Worm (Caenorhabditis elegans) whole organism, L1 larva: ENCODE measurements around the gene H40L08.1.

ENCODE experiments used
- F16B12.6 ChIP-seq: fragments of 150-350 bp; optimal IDR thresholded peaks from 2 replicates; lab custom pipeline; 2014; ENCODE audit warnings: missing biosample characterization, missing genetic modification characterization
- aha-1 ChIP-seq: fragments of 150-350 bp; optimal IDR thresholded peaks from 2 replicates; lab custom pipeline; 2014; ENCODE audit warnings: missing biosample characterization, missing genetic modification characterization
- alr-1 ChIP-seq: fragments of 200-800 bp; sonication (Bioruptor generic); optimal IDR thresholded peaks from 2 replicates; lab custom pipeline; 2018; ENCODE audit warnings: borderline replicate concordance, mild to moderate bottlenecking, missing genetic modification characterization, missing compliant biosample characterization
- ama-1 ChIP-seq: fragments of 150-350 bp; optimal IDR thresholded peaks from 2 replicates; lab custom pipeline; 2014
- blmp-1 ChIP-seq: fragments of 150-350 bp; optimal IDR thresholded peaks from 2 replicates; lab custom pipeline; 2014; ENCODE audit warnings: missing biosample characterization, missing genetic modification characterization
- ceh-63 ChIP-seq: fragments of 200-800 bp; sonication (Bioruptor generic); optimal IDR thresholded peaks from 2 replicates; lab custom pipeline; 2018; ENCODE audit warnings: mild to moderate bottlenecking, missing genetic modification characterization, missing compliant biosample characterization
- ceh-82 ChIP-seq, 3 experiments: fragments of 150-350 bp in 1 of 3; sonication (generic microtip) in 2 of 3; optimal IDR thresholded peaks; 2 replicates each; lab custom pipeline; 2014 to 2017; ENCODE audit warnings: missing biosample characterization in 3 of 3, missing genetic modification characterization in 3 of 3
- ceh-90 ChIP-seq: sonication (generic microtip); optimal IDR thresholded peaks from 2 replicates; lab custom pipeline; 2016; ENCODE audit warnings: missing genetic modification characterization, missing compliant biosample characterization
- efl-1 ChIP-seq, 4 experiments: fragments of 150-350 bp; optimal IDR thresholded peaks in 3 of 4; peaks in 1 of 4; 1 replicate in 1 of 4; 2 replicates in 3 of 4; lab custom pipeline; 2014; ENCODE audit warnings: missing biosample characterization in 2 of 4, missing genetic modification characterization in 2 of 4, missing genetic modification reagents in 2 of 4
- elt-2 ChIP-seq: sonication (generic microtip); optimal IDR thresholded peaks from 2 replicates; lab custom pipeline; 2016; ENCODE audit warnings: missing genetic modification characterization, mild to moderate bottlenecking, inconsistent platforms, missing compliant biosample characterization, missing genetic modification reagents
- ets-5 ChIP-seq: fragments of 200-800 bp; sonication (Bioruptor generic); IDR thresholded peaks from 2 replicates; pipeline ENCODE4 v1.3.6; 2022; ENCODE audit warnings: missing genetic modification characterization, missing compliant biosample characterization
- grh-1 ChIP-seq: fragments of 200-800 bp; sonication (Bioruptor generic); IDR thresholded peaks from 2 replicates; pipeline ENCODE4 v1.3.6; 2022; ENCODE audit warnings: missing genetic modification reagents, missing genetic modification characterization, missing compliant biosample characterization
- hlh-4 ChIP-seq: sonication (generic microtip); optimal IDR thresholded peaks from 2 replicates; lab custom pipeline; 2016; ENCODE audit warnings: mild to moderate bottlenecking, missing genetic modification characterization, missing compliant biosample characterization
- hpl-2 ChIP-seq: fragments of 150-350 bp; optimal IDR thresholded peaks from 2 replicates; lab custom pipeline; 2014; ENCODE audit warnings: missing biosample characterization, missing genetic modification reagents, missing genetic modification characterization
- irx-1 ChIP-seq: sonication (generic microtip); optimal IDR thresholded peaks from 2 replicates; lab custom pipeline; 2016; ENCODE audit warnings: missing genetic modification characterization, missing compliant biosample characterization
- isw-1 ChIP-seq: fragments of 200-800 bp; sonication (Bioruptor generic); IDR thresholded peaks from 2 replicates; pipeline ENCODE4 v1.3.6; 2022; ENCODE audit warnings: missing genetic modification characterization, missing compliant biosample characterization
- nhr-11 ChIP-seq: fragments of 150-350 bp; optimal IDR thresholded peaks from 2 replicates; lab custom pipeline; 2014; ENCODE audit warnings: missing biosample characterization, missing genetic modification characterization
- nhr-20 ChIP-seq: sonication (generic microtip); optimal IDR thresholded peaks from 2 replicates; lab custom pipeline; 2016; ENCODE audit warnings: mild to moderate bottlenecking, missing genetic modification characterization, missing compliant biosample characterization
- nhr-237 ChIP-seq: fragments of 150-350 bp; optimal IDR thresholded peaks from 2 replicates; lab custom pipeline; 2014; ENCODE audit warnings: missing biosample characterization, missing genetic modification characterization
- nhr-47 ChIP-seq: sonication (generic microtip); optimal IDR thresholded peaks from 2 replicates; lab custom pipeline; 2016; ENCODE audit warnings: mild to moderate bottlenecking, missing genetic modification characterization, moderate library complexity, missing compliant biosample characterization
- nhr-84 ChIP-seq: sonication (generic microtip); optimal IDR thresholded peaks from 2 replicates; lab custom pipeline; 2017; ENCODE audit warnings: missing biosample characterization, missing genetic modification characterization
- nhr-85 ChIP-seq: sonication (generic microtip); peaks from one replicate; lab custom pipeline; 2016; ENCODE audit warnings: missing genetic modification characterization, inconsistent platforms, missing compliant biosample characterization
- pag-3 ChIP-seq: sonication (generic microtip); optimal IDR thresholded peaks from 2 replicates; lab custom pipeline; 2017; ENCODE audit warnings: missing genetic modification characterization, mild to moderate bottlenecking, missing compliant biosample characterization, antibody characterized with exemption, borderline replicate concordance; ENCODE audit not compliant: insufficient read depth
- pqm-1 ChIP-seq: sonication (generic microtip); optimal IDR thresholded peaks from 3 replicates; lab custom pipeline; 2017; ENCODE audit warnings: missing biosample characterization, missing genetic modification characterization
- skn-1 ChIP-seq: fragments of 150-350 bp; optimal IDR thresholded peaks from 2 replicates; lab custom pipeline; 2014; ENCODE audit warnings: missing biosample characterization, missing genetic modification characterization
- snpc-4 ChIP-seq: fragments of 150-350 bp; optimal IDR thresholded peaks from 2 replicates; lab custom pipeline; 2014; ENCODE audit warnings: missing biosample characterization, missing genetic modification characterization
- snu-23 ChIP-seq: sonication (generic microtip); optimal IDR thresholded peaks from 2 replicates; lab custom pipeline; 2016; ENCODE audit warnings: missing genetic modification characterization, missing compliant biosample characterization
- sox-4 ChIP-seq: sonication (generic microtip); optimal IDR thresholded peaks from 2 replicates; lab custom pipeline; 2016; ENCODE audit warnings: missing genetic modification characterization, missing compliant biosample characterization
- swsn-7 ChIP-seq: sonication (generic microtip); optimal IDR thresholded peaks from 2 replicates; lab custom pipeline; 2016; ENCODE audit warnings: missing genetic modification characterization, missing compliant biosample characterization
- tbx-2 ChIP-seq: sonication (generic microtip); optimal IDR thresholded peaks from 2 replicates; lab custom pipeline; 2016; ENCODE audit warnings: missing genetic modification characterization, missing compliant biosample characterization
- unc-130 ChIP-seq: fragments of 150-350 bp; optimal IDR thresholded peaks from 2 replicates; lab custom pipeline; 2017; ENCODE audit warnings: missing biosample characterization, missing genetic modification characterization, inconsistent platforms
- unc-30 ChIP-seq: sonication (generic microtip); optimal IDR thresholded peaks from 2 replicates; lab custom pipeline; 2017; ENCODE audit warnings: missing biosample characterization, missing genetic modification characterization
- unc-62 ChIP-seq: fragments of 150-350 bp; optimal IDR thresholded peaks from 2 replicates; lab custom pipeline; 2014; ENCODE audit warnings: missing biosample characterization, missing genetic modification reagents, missing genetic modification characterization
- unc-98 ChIP-seq: fragments of 200-800 bp; sonication (Bioruptor generic); IDR thresholded peaks from 2 replicates; pipeline ENCODE4 v1.3.6; 2022; ENCODE audit warnings: missing genetic modification characterization, missing compliant biosample characterization
- vab-15 ChIP-seq: sonication (generic microtip); optimal IDR thresholded peaks from 2 replicates; lab custom pipeline; 2017; ENCODE audit warnings: missing genotype, mild to moderate bottlenecking, missing genetic modification characterization, missing compliant biosample characterization

The H40L08.1 gene

ce11 chrX:15116514-15116913 lies 32.6 kb upstream of the H40L08.1 start, which contains the start of gene R07D5.2:
R07D5.2 (minus strand) TSS chrX:15116614.
- TF ChIP-seq ceh-82 (tag; optimal IDR thresholded peaks at IDR 0.05; lab: Kevin White, UChicago) (no peak), blmp-1 (tag; lab: Kevin White, UChicago) (no peak), hpl-2 (GFP tag; lab: Kevin White, UChicago) (no peak), unc-98 (GFP tag; lab: Robert Waterston, UW) (no peak), tbx-2 (no peak), pag-3 (tag; lab: Kevin White, UChicago) (no peak), vab-15 (no peak), elt-2 (tag; lab: Kevin White, UChicago) (no peak)

ce11 chrX:15115748-15116147 lies 31.9 kb upstream of the H40L08.1 start:
- no peak for TF ChIP-seq ceh-90
- TF ChIP-seq grh-1 (GFP tag; lab: Robert Waterston, UW), result no peak
- TF ChIP-seq efl-1 (optimal IDR thresholded peaks at IDR 0.05; lab: Kevin White, UChicago), result no peak
- no peak for TF ChIP-seq efl-1 (GFP tag; optimal IDR thresholded peaks at IDR 0.05 in 1 of 2; lab: Kevin White, UChicago)
- no peak for TF ChIP-seq skn-1 (tag; lab: Kevin White, UChicago)
- TF ChIP-seq ets-5 (GFP tag; lab: Robert Waterston, UW), result no peak
- TF ChIP-seq nhr-47 (tag; lab: Kevin White, UChicago), result no peak
- no peak for TF ChIP-seq nhr-85
- no peak for TF ChIP-seq aha-1
- TF ChIP-seq isw-1 (GFP tag; lab: Robert Waterston, UW), result no peak
- TF ChIP-seq blmp-1 (tag; lab: Kevin White, UChicago), result no peak
- no peak for TF ChIP-seq pqm-1 (tag; lab: Kevin White, UChicago)
- TF ChIP-seq unc-62 (GFP tag; lab: Kevin White, UChicago), result no peak
- no peak for TF ChIP-seq pag-3 (tag; lab: Kevin White, UChicago)
- no peak for TF ChIP-seq unc-130
- TF ChIP-seq ama-1 (lab: Kevin White, UChicago), result no peak

- TF ChIP-seq snpc-4 (tag; lab: Kevin White, UChicago), result peak; percentile 5
- TF ChIP-seq unc-62 (GFP tag; lab: Kevin White, UChicago), result no peak
- no peak for TF ChIP-seq nhr-20 (tag; lab: Kevin White, UChicago)
These were observed 28.3 kb upstream of the H40L08.1 start for ce11 chrX:15112172-15112571.

- TF ChIP-seq irx-1 (tag; lab: Kevin White, UChicago) (no peak), blmp-1 (tag; lab: Kevin White, UChicago) (peak; percentile 54)
These were observed 23.9 kb upstream of the H40L08.1 start, which contains the start of gene mlt-9 for ce11 chrX:15107747-15108252. mlt-9 (minus strand) TSS chrX:15107797.

- TF ChIP-seq blmp-1 (tag; lab: Kevin White, UChicago), result peak; percentile 94
- TF ChIP-seq F16B12.6 (tag; lab: Kevin White, UChicago), result no peak
- TF ChIP-seq, all 84 proteins: peak for 1
These were observed 21.1 kb upstream of the H40L08.1 start for ce11 chrX:15104963-15105493.

ce11 chrX:15103481-15103880 lies 19.6 kb upstream of the H40L08.1 start:
- no peak for TF ChIP-seq elt-2 (tag; lab: Kevin White, UChicago)
- TF ChIP-seq ceh-63 (GFP tag; lab: Kevin White, UChicago), result no peak
- no peak for TF ChIP-seq swsn-7 (tag; lab: Kevin White, UChicago)
- TF ChIP-seq nhr-11 (tag; lab: Kevin White, UChicago), result no peak
- no peak for TF ChIP-seq unc-30 (tag; lab: Kevin White, UChicago)
- no peak for TF ChIP-seq alr-1 (tag; lab: Kevin White, UChicago)
- TF ChIP-seq skn-1 (tag; lab: Kevin White, UChicago), result no peak
- TF ChIP-seq ceh-90, result no peak
- no peak for TF ChIP-seq hpl-2 (GFP tag; lab: Kevin White, UChicago)
- no peak for TF ChIP-seq nhr-47 (tag; lab: Kevin White, UChicago)
- TF ChIP-seq nhr-84, result no peak
- no peak for TF ChIP-seq snu-23
- TF ChIP-seq hlh-4 (tag; lab: Kevin White, UChicago), result no peak
- TF ChIP-seq nhr-237 (tag; lab: Kevin White, UChicago), result no peak
- TF ChIP-seq ets-5 (GFP tag; lab: Robert Waterston, UW), result no peak
- TF ChIP-seq sox-4 (tag; lab: Kevin White, UChicago), result no peak
